Fruit fly (Drosophila melanogaster) whole organism, embryonic: ENCODE measurements around the gene CG7953.

Source experiments
- CG11695 ChIP-seq: fragments of 200-800 bp; sonication (Bioruptor generic); IDR thresholded peaks from 3 replicates; pipeline ENCODE4 v1.3.6; 2022; ENCODE audit warnings: missing biosample characterization, missing genetic modification characterization
- CG12942 ChIP-seq: fragments of 200-800 bp; sonication (Bioruptor generic); optimal IDR thresholded peaks from 3 replicates; lab custom pipeline; 2016; ENCODE audit warnings: missing biosample characterization, missing genetic modification characterization
- CG13287 ChIP-seq: fragments of 200-800 bp; sonication (Bioruptor generic); IDR thresholded peaks from 2 replicates; pipeline ENCODE4 v1.3.6; 2022; ENCODE audit warnings: missing biosample characterization, missing genetic modification characterization; ENCODE audit not compliant: partially characterized antibody
- CG13296 ChIP-seq: fragments of 200-800 bp; sonication (Bioruptor generic); optimal IDR thresholded peaks from 3 replicates; lab custom pipeline; 2018; ENCODE audit warnings: missing biosample characterization, mild to moderate bottlenecking, missing genetic modification characterization
- CG13894 ChIP-seq: fragments of 200-800 bp; sonication (Bioruptor generic); optimal IDR thresholded peaks from 3 replicates; lab custom pipeline; 2018; ENCODE audit warnings: missing biosample characterization, mild to moderate bottlenecking, missing genetic modification characterization, moderate library complexity
- CG14050 ChIP-seq: fragments of 200-800 bp; sonication (Bioruptor generic); IDR thresholded peaks from 3 replicates; pipeline ENCODE4 v1.3.6; 2022; ENCODE audit warnings: missing biosample characterization, missing genetic modification characterization
- CG14860 ChIP-seq: fragments of 200-800 bp; sonication (Bioruptor generic); IDR thresholded peaks from 3 replicates; pipeline ENCODE4 v1.3.6; 2022; ENCODE audit warnings: missing biosample characterization, missing genetic modification characterization; ENCODE audit not compliant: partially characterized antibody
- CG15269 ChIP-seq: fragments of 200-800 bp; sonication (Bioruptor generic); optimal IDR thresholded peaks from 2 replicates; lab custom pipeline; 2018; ENCODE audit warnings: missing biosample characterization, mild to moderate bottlenecking, missing genetic modification characterization, moderate library complexity
- CG15601 ChIP-seq: fragments of 200-800 bp; sonication (Bioruptor generic); optimal IDR thresholded peaks from 3 replicates; lab custom pipeline; 2019; ENCODE audit warnings: missing biosample characterization, mild to moderate bottlenecking, missing genetic modification characterization, moderate library complexity
- CG1602 ChIP-seq: fragments of 200-800 bp; sonication (Bioruptor generic); optimal IDR thresholded peaks from 3 replicates; lab custom pipeline; 2016; ENCODE audit warnings: missing biosample characterization, missing genetic modification characterization
- CG2678 ChIP-seq: fragments of 200-800 bp; sonication (Bioruptor generic); optimal IDR thresholded peaks from 3 replicates; lab custom pipeline; 2019; ENCODE audit warnings: missing biosample characterization, mild to moderate bottlenecking, missing genetic modification characterization, moderate library complexity
- CG2889 ChIP-seq: fragments of 200-800 bp; sonication (Bioruptor generic); IDR thresholded peaks from 3 replicates; pipeline ENCODE4 v1.3.6; 2022; ENCODE audit warnings: missing biosample characterization, missing genetic modification characterization
- CG3163 ChIP-seq: fragments of 200-800 bp; sonication (Bioruptor generic); optimal IDR thresholded peaks from 3 replicates; lab custom pipeline; 2016; ENCODE audit warnings: missing biosample characterization, missing genetic modification characterization
- CG34224 ChIP-seq: fragments of 200-800 bp; sonication (Bioruptor generic); IDR thresholded peaks from 3 replicates; pipeline ENCODE4 v1.3.6; 2022; ENCODE audit warnings: missing biosample characterization, missing genetic modification characterization; ENCODE audit not compliant: partially characterized antibody
- CG4360 ChIP-seq: fragments of 200-800 bp; sonication (Bioruptor generic); IDR thresholded peaks from 2 replicates; pipeline ENCODE4 v1.3.6; 2022; ENCODE audit warnings: missing biosample characterization, missing genetic modification characterization
- CG5180 ChIP-seq: fragments of 200-800 bp; sonication (Bioruptor generic); optimal IDR thresholded peaks from 3 replicates; lab custom pipeline; 2017; ENCODE audit warnings: missing biosample characterization, missing genetic modification characterization, mild to moderate bottlenecking, moderate library complexity, missing genetic modification reagents
- CG7745 ChIP-seq: fragments of 200-800 bp; sonication (Bioruptor generic); optimal IDR thresholded peaks from 2 replicates; lab custom pipeline; 2018; ENCODE audit warnings: missing biosample characterization, mild to moderate bottlenecking, missing genetic modification characterization, moderate library complexity
- CG7928 ChIP-seq: fragments of 200-800 bp; sonication (Bioruptor generic); optimal IDR thresholded peaks from 2 replicates; lab custom pipeline; 2017; ENCODE audit warnings: missing biosample characterization, mild to moderate bottlenecking, missing genetic modification characterization
- CHES-1-like ChIP-seq: fragments of 200-800 bp; sonication (Bioruptor generic); optimal IDR thresholded peaks from 2 replicates; lab custom pipeline; 2016; ENCODE audit warnings: missing biosample characterization, missing genetic modification characterization
- Gug ChIP-seq: fragments of 200-800 bp; sonication (Bioruptor generic); IDR thresholded peaks from 4 replicates; pipeline ENCODE4 v1.3.6; 2022; ENCODE audit warnings: missing biosample characterization, missing genetic modification characterization
- HLH3B ChIP-seq: fragments of 200-800 bp; sonication (Bioruptor generic); IDR thresholded peaks from 2 replicates; pipeline ENCODE4 v1.3.6; 2022; ENCODE audit warnings: missing biosample characterization, missing genetic modification characterization
- Hr78 ChIP-seq, 2 experiments: fragments of 200-800 bp in 1 of 2; fragments of >200 bp in 1 of 2; sonication (Bioruptor generic) in 1 of 2; optimal IDR thresholded peaks; 2 replicates each; lab custom pipeline; 2017 to 2019; ENCODE audit warnings: missing biosample characterization in 2 of 2, missing genetic modification characterization in 2 of 2, mild to moderate bottlenecking in 1 of 2, moderate library complexity in 1 of 2
- NC2β ChIP-seq: fragments of 200-800 bp; sonication (Bioruptor generic); optimal IDR thresholded peaks from 2 replicates; lab custom pipeline; 2016; ENCODE audit warnings: missing biosample characterization, missing genetic modification characterization
- Nf-YC ChIP-seq: fragments of 200-800 bp; optimal IDR thresholded peaks from 3 replicates; lab custom pipeline; 2019; ENCODE audit warnings: missing biosample characterization, mild to moderate bottlenecking, missing genetic modification characterization, moderate library complexity
- PHDP ChIP-seq: fragments of 200-800 bp; sonication (Bioruptor generic); optimal IDR thresholded peaks from 3 replicates; lab custom pipeline; 2018; ENCODE audit warnings: missing biosample characterization, mild to moderate bottlenecking, missing genetic modification characterization, moderate library complexity
- Pdp1 ChIP-seq, 2 experiments: fragments of 200-800 bp; sonication (Bioruptor generic); optimal IDR thresholded peaks; 3 replicates each; lab custom pipeline; 2016; ENCODE audit warnings: missing biosample characterization in 2 of 2, missing genetic modification characterization in 2 of 2, mild to moderate bottlenecking in 1 of 2, moderate library complexity in 1 of 2
- Scr ChIP-seq: fragments of 200-800 bp; sonication (Bioruptor generic); IDR thresholded peaks from 2 replicates; pipeline ENCODE4 v1.3.6; 2022; ENCODE audit warnings: missing biosample characterization, missing genetic modification characterization; ENCODE audit not compliant: partially characterized antibody
- Ssrp ChIP-seq: fragments of 200-800 bp; sonication (Bioruptor generic); optimal IDR thresholded peaks from 2 replicates; lab custom pipeline; 2018; ENCODE audit warnings: missing biosample characterization, mild to moderate bottlenecking, missing genetic modification characterization, moderate library complexity
- Taf1 ChIP-seq: fragments of 200-800 bp; sonication (Bioruptor generic); IDR thresholded peaks from 2 replicates; pipeline ENCODE4 v1.3.6; 2022; ENCODE audit warnings: missing biosample characterization, missing genetic modification characterization
- ac ChIP-seq: fragments of 200-800 bp; sonication (Bioruptor generic); optimal IDR thresholded peaks from 3 replicates; lab custom pipeline; 2017; ENCODE audit warnings: missing biosample characterization, mild to moderate bottlenecking, missing genetic modification characterization
- ash1 ChIP-seq: fragments of 200-800 bp; sonication (Bioruptor generic); optimal IDR thresholded peaks from 2 replicates; lab custom pipeline; 2018; ENCODE audit warnings: missing biosample characterization, mild to moderate bottlenecking, missing genetic modification characterization
- bcd ChIP-seq: fragments of 200-800 bp; sonication (Bioruptor generic); optimal IDR thresholded peaks from 2 replicates; lab custom pipeline; 2017; ENCODE audit warnings: missing biosample characterization, mild to moderate bottlenecking, missing genetic modification characterization
- caup ChIP-seq: fragments of 200-800 bp; sonication (Bioruptor generic); optimal IDR thresholded peaks from 3 replicates; lab custom pipeline; 2017; ENCODE audit warnings: missing biosample characterization, mild to moderate bottlenecking, missing genetic modification characterization, moderate library complexity; ENCODE audit not compliant: severe bottlenecking
- chm ChIP-seq: fragments of 200-800 bp; sonication (Bioruptor generic); IDR thresholded peaks from 2 replicates; pipeline ENCODE4 v1.3.6; 2022; ENCODE audit warnings: missing biosample characterization, missing genetic modification characterization
- croc ChIP-seq: fragments of 200-800 bp; sonication (Bioruptor generic); conservative IDR thresholded peaks from 3 replicates; pipeline ENCODE4 v1.3.6; 2022; ENCODE audit warnings: missing biosample characterization, missing genetic modification characterization
- dmrt99B ChIP-seq: fragments of 200-800 bp; sonication (Bioruptor generic); optimal IDR thresholded peaks from 2 replicates; lab custom pipeline; 2018; ENCODE audit warnings: missing biosample characterization, mild to moderate bottlenecking, missing genetic modification characterization, moderate library complexity
- fd3F ChIP-seq: fragments of 200-800 bp; sonication (Bioruptor generic); optimal IDR thresholded peaks from 2 replicates; lab custom pipeline; 2018; ENCODE audit warnings: missing biosample characterization, mild to moderate bottlenecking, missing genetic modification characterization, moderate library complexity
- insv ChIP-seq, 2 experiments: fragments of 200-800 bp; sonication (Bioruptor generic); optimal IDR thresholded peaks; 3 replicates each; lab custom pipeline; 2016 to 2018; ENCODE audit warnings: missing biosample characterization in 2 of 2, missing genetic modification characterization in 2 of 2
- jigr1 ChIP-seq: fragments of 200-800 bp; sonication (Bioruptor generic); IDR thresholded peaks from 3 replicates; pipeline ENCODE4 v1.3.6; 2022; ENCODE audit warnings: missing biosample characterization, missing genetic modification characterization
- luna ChIP-seq: fragments of 200-800 bp; sonication (Bioruptor generic); optimal IDR thresholded peaks from 2 replicates; lab custom pipeline; 2016; ENCODE audit warnings: missing biosample characterization, missing genetic modification characterization
- mam ChIP-seq: fragments of 200-800 bp; sonication (Bioruptor generic); optimal IDR thresholded peaks from 3 replicates; lab custom pipeline; 2016; ENCODE audit warnings: missing biosample characterization, missing genetic modification characterization
- nmo ChIP-seq: fragments of 200-800 bp; sonication (Bioruptor generic); optimal IDR thresholded peaks from 2 replicates; lab custom pipeline; 2018; ENCODE audit warnings: missing biosample characterization, mild to moderate bottlenecking, missing genetic modification characterization, moderate library complexity
- pb ChIP-seq: fragments of 200-800 bp; sonication (Bioruptor generic); optimal IDR thresholded peaks from 3 replicates; lab custom pipeline; 2016; ENCODE audit warnings: missing biosample characterization, missing genetic modification characterization
- sens ChIP-seq: fragments of 200-800 bp; sonication (Bioruptor generic); peaks from one replicate; lab custom pipeline; 2016; ENCODE audit warnings: missing biosample characterization, missing genetic modification characterization
- seq ChIP-seq: fragments of 200-800 bp; sonication (Bioruptor generic); IDR thresholded peaks from 2 replicates; pipeline ENCODE4 v1.3.6; 2022; ENCODE audit warnings: missing biosample characterization, missing genetic modification characterization
- sima ChIP-seq: fragments of 200-800 bp; sonication (Bioruptor generic); optimal IDR thresholded peaks from 2 replicates; lab custom pipeline; 2016; ENCODE audit warnings: missing biosample characterization, missing genetic modification characterization
- sr ChIP-seq: fragments of 200-800 bp; sonication (Bioruptor generic); IDR thresholded peaks from 3 replicates; pipeline ENCODE4 v1.3.6; 2022; ENCODE audit warnings: missing biosample characterization, missing genetic modification characterization
- tap ChIP-seq: fragments of 200-800 bp; optimal IDR thresholded peaks from 3 replicates; lab custom pipeline; 2019; ENCODE audit warnings: missing biosample characterization, mild to moderate bottlenecking, missing genetic modification characterization, moderate library complexity
- tll ChIP-seq, 2 experiments: fragments of 200-800 bp in 1 of 2; fragments of >200 bp in 1 of 2; sonication (Bioruptor generic) in 1 of 2; optimal IDR thresholded peaks; 2 replicates each; lab custom pipeline; 2017 to 2019; ENCODE audit warnings: missing biosample characterization in 2 of 2, missing genetic modification characterization in 2 of 2, mild to moderate bottlenecking in 1 of 2, moderate library complexity in 1 of 2

The CG7953 gene

dm6 chr2L:13839744-13840151, 8.0 kb upstream of the CG7953 start (continued):
- TF ChIP-seq CG4360 (no peak), ac (GFP tag; lab: Kevin White, UChicago) (peak; percentile 9), CG34224 (GFP tag; lab: Robert Waterston, UW) (no peak), Ssrp (tag; lab: Kevin White, UChicago) (peak; percentile 95), Scr (GFP tag; lab: Robert Waterston, UW) (no peak), CG2678 (tag; lab: Kevin White, UChicago) (peak; percentile 85), ash1 (GFP tag; lab: Kevin White, UChicago) (no peak), nmo (peak; percentile 96), Taf1 (GFP tag; lab: Robert Waterston, UW) (0 out of 2 replicates have a peak, but pooled peaks have one; percentile 44), CG13296 (peak; percentile 23), CG15269 (tag; lab: Kevin White, UChicago) (peak; percentile 84), NC2β (GFP tag; lab: Kevin White, UChicago) (peak; percentile 60), sr (GFP tag; lab: Robert Waterston, UW) (no peak), CG14050 (peak; percentile 83), Pdp1 (GFP tag; optimal IDR thresholded peaks at IDR 0.05; lab: Kevin White, UChicago) (peak; percentile 73 to 76), CG12942 (GFP tag; lab: Kevin White, UChicago) (peak; percentile 65), CG5180 (GFP tag; lab: Kevin White, UChicago) (peak; percentile 59), jigr1 (GFP tag; lab: Robert Waterston, UW) (peak; percentile 83; the same call in 2 of the 3 replicates), sima (GFP tag; lab: Kevin White, UChicago) (no peak), pb (peak; percentile 18), Hr78 (GFP tag; optimal IDR thresholded peaks at IDR 0.05; lab: Kevin White, UChicago) (peak in 1 of 2 experiments; percentile 72), PHDP (tag; lab: Kevin White, UChicago) (peak; percentile 86), dmrt99B (tag; lab: Kevin White, UChicago) (peak; percentile 89), croc (GFP tag; lab: Robert Waterston, UW) (peak; percentile 69), bcd (peak; percentile 83), tap (tag; lab: Kevin White, UChicago) (peak; percentile 66), caup (GFP tag; lab: Kevin White, UChicago) (peak; percentile 47), CG15601 (peak; percentile 89), tll (GFP tag; optimal IDR thresholded peaks at IDR 0.05; lab: Kevin White, UChicago) (no peak), CG1602 (GFP tag; lab: Kevin White, UChicago) (peak; percentile 82), CG3163 (GFP tag; lab: Kevin White, UChicago) (peak; percentile 37), CG7745 (no peak), Gug (GFP tag; lab: Robert Waterston, UW) (0 out of 4 replicates have a peak, but pooled peaks have one; percentile 26), chm (GFP tag; lab: Robert Waterston, UW) (peak; percentile 55; the same call in 1 of the 2 replicates), luna (GFP tag; lab: Kevin White, UChicago) (no peak), HLH3B (peak; percentile 84), CG13894 (tag; lab: Kevin White, UChicago) (no peak), fd3F (GFP tag; lab: Kevin White, UChicago) (peak; percentile 70), CG13287 (GFP tag; lab: Robert Waterston, UW) (no peak), Nf-YC (tag; lab: Kevin White, UChicago) (peak; percentile 18), CG11695 (GFP tag; lab: Robert Waterston, UW) (peak; percentile 91), CG7928 (GFP tag; lab: Kevin White, UChicago) (peak; percentile 8), seq (GFP tag; lab: Robert Waterston, UW) (peak; percentile 57), CHES-1-like (GFP tag; lab: Kevin White, UChicago) (peak; percentile 30), mam (GFP tag; lab: Kevin White, UChicago) (peak; percentile 79), CG2889 (peak; percentile 58; the same call in 1 of the 3 replicates), insv (GFP tag; optimal IDR thresholded peaks at IDR 0.05; lab: Kevin White, UChicago) (no peak), CG14860 (GFP tag; lab: Robert Waterston, UW) (no peak), sens (GFP tag; lab: Kevin White, UChicago) (peak; percentile 97)
